Worm (Caenorhabditis elegans) whole organism, late embryonic: Measurements from ENCODE around the gene wrt-4.

Experiments used
- ama-1 ChIP-seq: fragments of 150-350 bp; optimal IDR thresholded peaks from 2 replicates; lab custom pipeline; 2014
- lin-11 ChIP-seq: fragments of 200-800 bp; sonication (Bioruptor generic); optimal IDR thresholded peaks from 2 replicates; lab custom pipeline; 2018; ENCODE audit warnings: mild to moderate bottlenecking, missing genetic modification characterization, missing compliant biosample characterization
- unc-86 ChIP-seq: sonication (generic microtip); optimal IDR thresholded peaks from 2 replicates; lab custom pipeline; 2016; ENCODE audit warnings: missing genetic modification characterization, missing compliant biosample characterization

- TF ChIP-seq lin-11 (tag; lab: Kevin White, UChicago) (no peak), ama-1 (lab: Kevin White, UChicago) (no peak), unc-86 (tag; lab: Kevin White, UChicago) (no peak)
Measured at ce11 chrX:15786726-15787125, 29.7 kb upstream of the wrt-4 start, which contains the start of gene Y7A5A.5.
